Worm (Caenorhabditis elegans) whole organism, midembryonic: ENCODE data around the gene col-103.

Experiments used
- cog-1 ChIP-seq: sonication (generic microtip); optimal IDR thresholded peaks from 2 replicates; lab custom pipeline; 2016; ENCODE audit warnings: missing genetic modification characterization, missing compliant biosample characterization
- ref-1 ChIP-seq: fragments of 200-800 bp; sonication (Bioruptor generic); conservative IDR thresholded peaks from 2 replicates; pipeline ENCODE4 v1.3.6; 2022; ENCODE audit warnings: missing genetic modification reagents, missing genetic modification characterization, missing compliant biosample characterization

- TF ChIP-seq cog-1 (tag; lab: Kevin White, UChicago) (no peak), ref-1 (GFP tag; lab: Robert Waterston, UW) (no peak)
Observed at ce11 chrIV:782393-782792, 18.9 kb upstream of the col-103 start.
